Fruit fly (Drosophila melanogaster): ENCODE results near the gene mRNA-cap.

Gene mRNA-cap

DNA sequence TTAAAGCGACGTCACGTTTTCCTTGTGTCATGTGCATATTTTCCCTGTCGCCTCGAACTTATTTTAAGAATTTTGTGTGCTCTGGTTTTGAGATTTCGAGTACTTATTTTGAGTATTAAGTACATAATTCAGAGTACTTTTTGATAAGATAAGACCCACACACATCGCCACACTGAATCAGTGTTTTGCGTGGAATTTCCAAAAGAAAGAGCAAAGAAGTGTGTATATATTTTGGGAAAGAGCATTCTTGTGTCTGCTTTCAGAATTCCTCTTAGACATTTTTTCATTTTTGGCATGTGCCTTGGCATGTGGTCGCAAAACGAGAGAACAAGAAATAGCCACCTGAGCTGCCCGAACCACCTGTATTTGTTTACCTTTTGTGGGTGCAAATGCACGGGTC lies 26.8 kb downstream of the mRNA-cap start (continued):
- no peak for TF ChIP-seq lab (GFP tag; optimal IDR thresholded peaks at IDR 0.05)
- no peak for TF ChIP-seq zen2 (GFP tag; IDR thresholded peaks at IDR 0.05; ENCODE audit: partially characterized antibody)
- no peak for TF ChIP-seq zfh1 (GFP tag; IDR thresholded peaks at IDR 0.05)
- TF ChIP-seq dm (GFP tag; optimal IDR thresholded peaks at IDR 0.05): no peak
- no peak for TF ChIP-seq unc-4 (GFP tag; IDR thresholded peaks at IDR 0.05; ENCODE audit: partially characterized antibody)
- no peak for TF ChIP-seq Hr51 (GFP tag; optimal IDR thresholded peaks at IDR 0.05)
- TF ChIP-seq CG2120 (GFP tag; optimal IDR thresholded peaks at IDR 0.05): no peak
- TF ChIP-seq CrebB (tag; optimal IDR thresholded peaks at IDR 0.05): no peak

DNA sequence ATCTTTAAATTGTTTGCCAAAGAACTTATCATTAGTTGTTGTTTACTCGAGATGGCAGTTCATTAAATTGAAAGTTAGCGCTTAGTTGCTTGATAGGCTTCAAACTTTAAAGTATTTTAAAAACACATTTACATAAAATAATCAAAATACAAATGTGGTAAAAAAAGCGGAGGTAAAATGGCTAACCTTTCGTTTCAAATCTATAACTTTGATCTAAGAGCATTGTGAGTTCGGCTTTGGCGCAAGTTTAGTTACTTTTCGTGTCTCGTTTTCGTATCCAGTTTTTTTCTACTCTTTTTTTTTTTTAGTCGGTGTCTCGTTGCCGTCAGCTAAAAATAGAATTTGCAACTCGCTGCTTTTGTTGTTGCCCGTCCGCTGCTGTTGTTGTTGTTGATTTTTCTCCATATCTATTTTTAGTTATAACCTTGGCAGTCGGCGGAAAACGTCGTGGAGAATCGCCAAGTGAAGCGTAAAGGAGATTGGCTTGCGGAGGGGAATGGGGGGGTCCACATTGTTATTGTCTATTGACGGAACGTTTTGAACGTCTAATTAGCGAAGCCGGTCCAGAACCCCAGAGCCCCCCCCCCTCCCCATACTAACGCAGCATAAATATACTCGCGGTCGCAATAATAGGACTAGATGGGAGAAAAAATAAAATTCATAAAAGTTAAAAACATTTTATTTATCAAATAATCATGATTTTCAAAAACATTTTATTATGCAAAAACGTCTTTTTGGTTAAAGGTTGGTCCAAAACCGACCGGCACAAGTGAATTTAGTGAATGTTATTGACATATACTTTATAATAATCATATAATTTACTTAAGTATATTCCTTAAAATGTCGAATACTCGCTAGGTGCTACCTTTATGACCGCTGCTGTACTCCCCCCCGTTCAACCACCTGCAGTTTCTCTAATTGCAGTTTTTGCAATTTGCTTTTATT lies 27.8 kb downstream of the mRNA-cap start:
- peak; percentile 36; the same call in 1 of the 2 replicates for TF ChIP-seq H2.0 (GFP tag; IDR thresholded peaks at IDR 0.05)
- TF ChIP-seq bcd (GFP tag; optimal IDR thresholded peaks at IDR 0.05): peak; percentile 54
- peak; percentile 26; the same call in 1 of the 3 replicates for TF ChIP-seq CG11560 (tag; IDR thresholded peaks at IDR 0.05)
- TF ChIP-seq Max (GFP tag; optimal IDR thresholded peaks at IDR 0.05): no peak
- TF ChIP-seq Ets97D (GFP tag; optimal IDR thresholded peaks at IDR 0.05): no peak
- peak; percentile 43 for TF ChIP-seq scrt (GFP tag; optimal IDR thresholded peaks at IDR 0.05)
- peak; percentile 57 for TF ChIP-seq dmrt99B (tag; optimal IDR thresholded peaks at IDR 0.05)
- TF ChIP-seq cwo (GFP tag; optimal IDR thresholded peaks at IDR 0.05): peak; percentile 45
- TF ChIP-seq sob (GFP tag; IDR thresholded peaks at IDR 0.05): 0 out of 2 replicates have a peak, but pooled peaks have one; percentile 18
- peak; percentile 27 for TF ChIP-seq CG30403 (GFP tag; optimal IDR thresholded peaks at IDR 0.05)
- TF ChIP-seq Gug (GFP tag; IDR thresholded peaks at IDR 0.05): 0 out of 4 replicates have a peak, but pooled peaks have one; percentile 4
- peak; percentile 24; the same call in 1 of the 2 replicates for TF ChIP-seq CG9215 (GFP tag; IDR thresholded peaks at IDR 0.05)
- peak; percentile 23 for TF ChIP-seq Abd-B (GFP tag; optimal IDR thresholded peaks at IDR 0.05)
- 0 out of 2 replicates have a peak, but pooled peaks have one; percentile 23 for TF ChIP-seq CG31224 (GFP tag; IDR thresholded peaks at IDR 0.05)
- TF ChIP-seq CG6654 (GFP tag; optimal IDR thresholded peaks at IDR 0.05): peak; percentile 10
- peak; percentile 37 for TF ChIP-seq CG6254 (GFP tag; optimal IDR thresholded peaks at IDR 0.05)
- TF ChIP-seq CG12155 (GFP tag; optimal IDR thresholded peaks at IDR 0.05): peak; percentile 12
- no peak for TF ChIP-seq CG30020 (tag; optimal IDR thresholded peaks at IDR 0.05)
- TF ChIP-seq CG3847 (GFP tag; IDR thresholded peaks at IDR 0.05): peak; percentile 48
- TF ChIP-seq NK7.1 (GFP tag; optimal IDR thresholded peaks at IDR 0.05): no peak
- no peak for TF ChIP-seq shn (GFP tag; optimal IDR thresholded peaks at IDR 0.05)
- TF ChIP-seq phol (tag; optimal IDR thresholded peaks at IDR 0.05): peak; percentile 37
- peak; percentile 27 for TF ChIP-seq CG4424 (GFP tag; optimal IDR thresholded peaks at IDR 0.05)
- no peak for TF ChIP-seq ac (GFP tag; optimal IDR thresholded peaks at IDR 0.05)
- peak in 1 of 2 experiments; percentile 59 for TF ChIP-seq Hr51 (GFP tag; optimal IDR thresholded peaks at IDR 0.05)
- TF ChIP-seq CG3838 (GFP tag; optimal IDR thresholded peaks at IDR 0.05): no peak
- no peak for TF ChIP-seq prd (optimal IDR thresholded peaks at IDR 0.05)
- TF ChIP-seq prd (GFP tag; IDR thresholded peaks at IDR 0.05): peak; percentile 63; the same call in 2 of the 3 replicates
- no peak for TF ChIP-seq CG17328 (GFP tag; IDR thresholded peaks at IDR 0.05)
- no peak for TF ChIP-seq CG7963 (GFP tag; IDR thresholded peaks at IDR 0.05; ENCODE audit: partially characterized antibody)
- TF ChIP-seq Antp (GFP tag; optimal IDR thresholded peaks at IDR 0.05): no peak
- TF ChIP-seq CG11695 (GFP tag; IDR thresholded peaks at IDR 0.05): peak; percentile 66; the same call in 2 of the 3 replicates
- TF ChIP-seq Mrtf (GFP tag; IDR thresholded peaks at IDR 0.05): 0 out of 3 replicates have a peak, but pooled peaks have one; percentile 26
- no peak for TF ChIP-seq hkb (optimal IDR thresholded peaks at IDR 0.05)
- TF ChIP-seq hkb (GFP tag; IDR thresholded peaks at IDR 0.05): peak; percentile 45; the same call in 1 of the 2 replicates
- TF ChIP-seq CG7839 (tag; optimal IDR thresholded peaks at IDR 0.05): peak; percentile 71
- peak; percentile 61 for TF ChIP-seq unpg (GFP tag; optimal IDR thresholded peaks at IDR 0.05)
- peak; percentile 55 for TF ChIP-seq nom (GFP tag; optimal IDR thresholded peaks at IDR 0.05)
- TF ChIP-seq Xrp1 (GFP tag; IDR thresholded peaks at IDR 0.05): 0 out of 2 replicates have a peak, but pooled peaks have one; percentile 19
